Fruit fly (Drosophila melanogaster) whole organism, wandering third instar larva: ENCODE results near the gene CG14866.

Experiments
- Abd-B ChIP-seq: fragments of >200 bp; optimal IDR thresholded peaks from 2 replicates; lab custom pipeline; 2017; ENCODE audit warnings: missing biosample characterization, missing genetic modification characterization
- CG32264 ChIP-seq: fragments of 200-800 bp; sonication (Bioruptor generic); optimal IDR thresholded peaks from 2 replicates; lab custom pipeline; 2016; ENCODE audit warnings: missing biosample characterization, missing genetic modification characterization
- CG9705 ChIP-seq: fragments of 200-800 bp; sonication (Bioruptor generic); optimal IDR thresholded peaks from 2 replicates; lab custom pipeline; 2018; ENCODE audit warnings: missing biosample characterization, mild to moderate bottlenecking, missing genetic modification characterization
- CrebA ChIP-seq: fragments of 200-800 bp; sonication (Bioruptor generic); optimal IDR thresholded peaks from 2 replicates; lab custom pipeline; 2016; ENCODE audit warnings: missing biosample characterization, mild to moderate bottlenecking, missing genetic modification characterization, borderline replicate concordance
- Dfd ChIP-seq: fragments of >200 bp; optimal IDR thresholded peaks from 2 replicates; lab custom pipeline; 2017; ENCODE audit warnings: missing biosample characterization, missing genetic modification characterization
- Dif ChIP-seq: fragments of 200-275, 200-300 bp; sonication (Bioruptor generic); optimal IDR thresholded peaks from 2 replicates; lab custom pipeline; 2018; ENCODE audit warnings: missing biosample characterization, missing genetic modification characterization; ENCODE audit not compliant: partially characterized antibody
- GATAd ChIP-seq: sonication (Bioruptor generic); optimal IDR thresholded peaks from 2 replicates; lab custom pipeline; 2016; ENCODE audit warnings: missing biosample characterization, missing genetic modification characterization
- HLH106 ChIP-seq: fragments of 200-800 bp; optimal IDR thresholded peaks from 3 replicates; lab custom pipeline; 2019; ENCODE audit warnings: missing biosample characterization, mild to moderate bottlenecking, missing genetic modification characterization, moderate library complexity
- Hnf4 ChIP-seq: fragments of 200-800 bp; sonication (Bioruptor generic); optimal IDR thresholded peaks from 2 replicates; lab custom pipeline; 2016; ENCODE audit warnings: missing biosample characterization, mild to moderate bottlenecking, missing genetic modification characterization
- Hr78 ChIP-seq: fragments of >200 bp; optimal IDR thresholded peaks from 2 replicates; lab custom pipeline; 2017; ENCODE audit warnings: missing biosample characterization, missing genetic modification characterization
- Hr83 ChIP-seq: fragments of 200-300 bp; sonication (Bioruptor generic); optimal IDR thresholded peaks from 2 replicates; lab custom pipeline; 2016; ENCODE audit warnings: missing biosample characterization, mild to moderate bottlenecking, missing genetic modification characterization, moderate library complexity; ENCODE audit not compliant: poor library complexity, severe bottlenecking
- Mio ChIP-seq: sonication (Bioruptor generic); optimal IDR thresholded peaks from 2 replicates; lab custom pipeline; 2016; ENCODE audit warnings: missing biosample characterization, missing genetic modification characterization
- Myc ChIP-seq: fragments of >200 bp; optimal IDR thresholded peaks from 2 replicates; lab custom pipeline; 2017
- OdsH ChIP-seq: fragments of 200-800 bp; sonication (Bioruptor generic); optimal IDR thresholded peaks from 2 replicates; lab custom pipeline; 2016; ENCODE audit warnings: missing biosample characterization, mild to moderate bottlenecking, missing genetic modification characterization
- Rel ChIP-seq, 2 experiments: fragments of 200-800 bp; sonication (Bioruptor generic) in 1 of 2; optimal IDR thresholded peaks; 2 replicates in 1 of 2; 3 replicates in 1 of 2; lab custom pipeline; 2016 to 2019; ENCODE audit warnings: mild to moderate bottlenecking in 2 of 2, missing biosample characterization in 2 of 2, missing genetic modification characterization in 2 of 2, moderate library complexity in 1 of 2
- Sp1 ChIP-seq: fragments of 200-800 bp; sonication (Bioruptor generic); optimal IDR thresholded peaks from 3 replicates; lab custom pipeline; 2019; ENCODE audit warnings: missing biosample characterization, mild to moderate bottlenecking, missing genetic modification characterization, moderate library complexity
- Vsx2 ChIP-seq: fragments of 200-300, 225-300 bp; sonication (Bioruptor generic); optimal IDR thresholded peaks from 2 replicates; lab custom pipeline; 2018; ENCODE audit warnings: missing biosample characterization, missing genetic modification characterization; ENCODE audit not compliant: partially characterized antibody
- br ChIP-seq: fragments of 200-800 bp; sonication (Bioruptor generic); optimal IDR thresholded peaks from 2 replicates; lab custom pipeline; 2016; ENCODE audit warnings: missing biosample characterization, missing genetic modification characterization
- brk ChIP-seq: fragments of 200-800 bp; sonication (Bioruptor generic); optimal IDR thresholded peaks from 2 replicates; lab custom pipeline; 2016; ENCODE audit warnings: missing biosample characterization, mild to moderate bottlenecking, missing genetic modification characterization
- dl ChIP-seq, 2 experiments: fragments of 175-275, 200-275 bp in 1 of 2; fragments of 200-275 bp in 1 of 2; sonication (Bioruptor generic); optimal IDR thresholded peaks; lab custom pipeline; 2018; ENCODE audit warnings: mild to moderate bottlenecking in 2 of 2, missing biosample characterization in 2 of 2, missing genetic modification characterization in 2 of 2, moderate library complexity in 2 of 2; ENCODE audit not compliant: partially characterized antibody in 2 of 2, insufficient read depth in 1 of 2
- dmrt93B ChIP-seq: fragments of 200-800 bp; sonication (Bioruptor generic); optimal IDR thresholded peaks from 2 replicates; lab custom pipeline; 2018; ENCODE audit warnings: missing biosample characterization, mild to moderate bottlenecking, missing genetic modification characterization
- dsf ChIP-seq: sonication (Bioruptor generic); optimal IDR thresholded peaks from 2 replicates; lab custom pipeline; 2016; ENCODE audit warnings: missing biosample characterization, missing genetic modification characterization, borderline replicate concordance
- ey ChIP-seq: fragments of 200-800 bp; sonication (Bioruptor generic); optimal IDR thresholded peaks from 2 replicates; lab custom pipeline; 2016; ENCODE audit warnings: missing biosample characterization, missing genetic modification characterization
- foxo ChIP-seq, 2 experiments: fragments of 200-800 bp; sonication (Bioruptor generic); optimal IDR thresholded peaks; 2 replicates in 1 of 2; 3 replicates in 1 of 2; lab custom pipeline; 2016 to 2017; ENCODE audit warnings: missing biosample characterization in 2 of 2, missing genetic modification characterization in 2 of 2
- fru ChIP-seq: fragments of 200-800 bp; sonication (Bioruptor generic); optimal IDR thresholded peaks from 3 replicates; lab custom pipeline; 2016; ENCODE audit warnings: missing biosample characterization, mild to moderate bottlenecking, missing genetic modification characterization
- h ChIP-seq: fragments of 200-800 bp; sonication (Bioruptor generic); optimal IDR thresholded peaks from 3 replicates; lab custom pipeline; 2016; ENCODE audit warnings: missing biosample characterization, mild to moderate bottlenecking, missing genetic modification characterization
- jim ChIP-seq: fragments of 175-275, 200-325 bp; sonication (Bioruptor generic); optimal IDR thresholded peaks from 2 replicates; lab custom pipeline; 2016; ENCODE audit warnings: missing biosample characterization, mild to moderate bottlenecking, missing genetic modification characterization
- lola ChIP-seq: fragments of >200 bp; optimal IDR thresholded peaks from 2 replicates; lab custom pipeline; 2017; ENCODE audit warnings: missing biosample characterization, missing genetic modification characterization
- pan ChIP-seq: fragments of >200 bp; optimal IDR thresholded peaks from 2 replicates; lab custom pipeline; 2017
- psq ChIP-seq: fragments of 200-800 bp; sonication (Bioruptor generic); optimal IDR thresholded peaks from 3 replicates; lab custom pipeline; 2017; ENCODE audit warnings: missing biosample characterization, mild to moderate bottlenecking, missing genetic modification characterization, moderate library complexity
- rgr ChIP-seq: fragments of 200-800 bp; sonication (Bioruptor generic); optimal IDR thresholded peaks from 3 replicates; lab custom pipeline; 2016; ENCODE audit warnings: missing biosample characterization, mild to moderate bottlenecking, missing genetic modification characterization
- sage ChIP-seq: fragments of 200-800 bp; sonication (Bioruptor generic); optimal IDR thresholded peaks from 2 replicates; lab custom pipeline; 2016; ENCODE audit warnings: missing biosample characterization, mild to moderate bottlenecking, missing genetic modification characterization
- sv ChIP-seq: fragments of 200-800 bp; sonication (Bioruptor generic); optimal IDR thresholded peaks from 3 replicates; lab custom pipeline; 2016; ENCODE audit warnings: missing biosample characterization, missing genetic modification characterization
- tai ChIP-seq: sonication (Bioruptor generic); optimal IDR thresholded peaks from 2 replicates; lab custom pipeline; 2016; ENCODE audit warnings: missing biosample characterization, missing genetic modification characterization
- usp ChIP-seq: fragments of >200 bp; optimal IDR thresholded peaks from 2 replicates; lab custom pipeline; 2017; ENCODE audit warnings: missing biosample characterization, missing genetic modification characterization
- woc ChIP-seq: sonication (Bioruptor generic); optimal IDR thresholded peaks from 2 replicates; lab custom pipeline; 2016; ENCODE audit warnings: missing biosample characterization, mild to moderate bottlenecking, missing genetic modification characterization

The CG14866 gene

DNA sequence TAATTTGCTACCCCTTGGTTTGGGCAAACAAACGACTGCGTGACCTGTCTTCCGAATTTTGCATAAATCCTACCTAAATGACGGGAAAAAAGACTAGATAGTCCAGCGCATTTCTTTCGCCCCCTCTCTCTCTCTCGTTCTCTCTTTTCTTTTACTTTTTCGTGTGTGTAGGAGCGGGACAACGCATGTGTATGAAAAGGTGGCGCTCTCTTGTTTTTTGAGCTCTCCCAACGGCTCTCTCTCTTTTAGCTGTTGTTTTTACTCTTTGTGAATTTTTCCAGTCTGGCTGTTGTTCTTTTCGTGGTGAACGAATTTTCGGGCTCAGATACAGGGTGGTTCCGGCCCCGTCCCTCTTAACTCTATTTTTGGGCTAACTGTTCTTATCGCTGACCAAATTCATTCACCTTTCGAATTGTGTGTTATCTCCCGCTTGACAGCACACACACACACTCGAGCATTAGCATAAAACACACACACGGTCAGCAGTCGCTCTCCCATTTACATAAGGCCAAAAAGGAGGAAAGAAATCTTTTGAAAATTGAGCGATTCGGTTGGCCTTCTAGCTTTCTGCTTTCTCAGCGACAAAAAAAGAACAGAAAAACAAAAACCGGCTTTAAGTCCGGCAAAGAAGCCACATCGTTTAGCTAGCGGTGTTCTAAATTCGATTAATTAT is 24.6 kb upstream of the CG14866 start:
- TF ChIP-seq h (GFP tag; lab: Kevin White, UChicago) = peak; percentile 24
- peak; percentile 70 for TF ChIP-seq Vsx2 (GFP tag; lab: Kevin White, UChicago)
- peak; percentile 90 for TF ChIP-seq Dif (GFP tag; lab: Kevin White, UChicago)
- TF ChIP-seq lola (GFP tag; lab: Kevin White, UChicago) = no peak
- TF ChIP-seq rgr (GFP tag; lab: Kevin White, UChicago) = peak; percentile 8
- no peak for TF ChIP-seq HLH106 (tag; lab: Kevin White, UChicago)
- no peak for TF ChIP-seq CG32264 (GFP tag; lab: Kevin White, UChicago)
- TF ChIP-seq fru = no peak
- no peak for TF ChIP-seq Mio
- no peak for TF ChIP-seq foxo (GFP tag; optimal IDR thresholded peaks at IDR 0.05; lab: Kevin White, UChicago)
- no peak for TF ChIP-seq Myc (lab: Kevin White, UChicago)
- TF ChIP-seq Sp1 (GFP tag; lab: Kevin White, UChicago) = peak; percentile 34
- no peak for TF ChIP-seq GATAd (GFP tag; lab: Kevin White, UChicago)
- TF ChIP-seq tai (GFP tag; lab: Kevin White, UChicago) = no peak
- no peak for TF ChIP-seq pan (lab: Kevin White, UChicago)
- TF ChIP-seq Abd-B (GFP tag; lab: Kevin White, UChicago) = no peak
- TF ChIP-seq OdsH = peak; percentile 32
- no peak for TF ChIP-seq Hr83 (GFP tag; lab: Kevin White, UChicago)
- TF ChIP-seq usp (GFP tag; lab: Kevin White, UChicago) = no peak
- TF ChIP-seq dmrt93B (GFP tag; lab: Kevin White, UChicago) = no peak
- peak; percentile 64 for TF ChIP-seq psq (GFP tag; lab: Kevin White, UChicago)
- TF ChIP-seq jim (GFP tag; lab: Kevin White, UChicago) = no peak
- no peak for TF ChIP-seq sv (GFP tag; lab: Kevin White, UChicago)
- peak; percentile 86 to 92 for TF ChIP-seq dl (GFP tag; optimal IDR thresholded peaks at IDR 0.05; lab: Kevin White, UChicago; ENCODE audit: insufficient read depth in 1 of 2, partially characterized antibody in 2 of 2)
- TF ChIP-seq brk (GFP tag; lab: Kevin White, UChicago) = no peak

DNA sequence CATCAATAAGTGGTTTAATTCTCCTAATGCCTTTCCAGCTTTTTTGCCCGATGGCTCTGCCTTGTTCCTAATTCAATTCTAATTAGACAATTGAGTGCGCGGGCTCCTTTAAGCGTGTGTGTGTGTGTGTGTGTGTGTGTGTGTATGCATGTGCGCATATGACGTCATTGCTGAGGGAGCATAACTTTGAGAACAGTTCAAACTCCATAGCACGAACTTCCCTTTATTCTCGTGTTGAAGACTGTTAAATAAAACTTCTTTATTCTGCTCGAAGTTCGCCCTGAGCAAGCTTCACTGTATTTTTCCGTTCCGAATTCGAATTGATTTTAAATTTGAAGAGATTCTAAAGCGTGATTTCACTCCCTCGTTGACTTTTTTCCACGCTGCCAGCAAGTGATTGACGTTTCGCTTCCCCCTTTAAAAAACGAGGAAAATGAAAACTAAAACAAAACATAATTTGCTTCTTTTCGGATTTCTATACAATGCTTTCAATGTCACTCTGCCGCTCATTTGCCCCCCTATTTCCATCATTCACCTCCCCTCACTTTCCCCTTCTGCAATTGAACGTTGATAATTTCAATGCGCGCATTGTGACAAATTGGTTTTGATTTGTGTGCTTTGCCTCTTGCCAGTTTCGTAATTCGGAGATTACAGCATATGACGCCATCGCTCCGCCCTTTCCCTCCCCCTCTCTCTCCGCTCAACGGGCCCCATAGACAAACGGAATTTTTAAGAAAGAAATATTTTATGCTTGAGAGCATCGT is 23.8 kb upstream of the CG14866 start:
- TF ChIP-seq Dfd (GFP tag; lab: Kevin White, UChicago) = peak; percentile 94
- peak in 1 of 2 experiments; percentile 40 for TF ChIP-seq foxo (GFP tag; optimal IDR thresholded peaks at IDR 0.05; lab: Kevin White, UChicago)
- no peak for TF ChIP-seq Hnf4 (GFP tag; lab: Kevin White, UChicago)
- TF ChIP-seq Vsx2 (GFP tag; lab: Kevin White, UChicago) = no peak
- no peak for TF ChIP-seq dmrt93B (GFP tag; lab: Kevin White, UChicago)

DNA sequence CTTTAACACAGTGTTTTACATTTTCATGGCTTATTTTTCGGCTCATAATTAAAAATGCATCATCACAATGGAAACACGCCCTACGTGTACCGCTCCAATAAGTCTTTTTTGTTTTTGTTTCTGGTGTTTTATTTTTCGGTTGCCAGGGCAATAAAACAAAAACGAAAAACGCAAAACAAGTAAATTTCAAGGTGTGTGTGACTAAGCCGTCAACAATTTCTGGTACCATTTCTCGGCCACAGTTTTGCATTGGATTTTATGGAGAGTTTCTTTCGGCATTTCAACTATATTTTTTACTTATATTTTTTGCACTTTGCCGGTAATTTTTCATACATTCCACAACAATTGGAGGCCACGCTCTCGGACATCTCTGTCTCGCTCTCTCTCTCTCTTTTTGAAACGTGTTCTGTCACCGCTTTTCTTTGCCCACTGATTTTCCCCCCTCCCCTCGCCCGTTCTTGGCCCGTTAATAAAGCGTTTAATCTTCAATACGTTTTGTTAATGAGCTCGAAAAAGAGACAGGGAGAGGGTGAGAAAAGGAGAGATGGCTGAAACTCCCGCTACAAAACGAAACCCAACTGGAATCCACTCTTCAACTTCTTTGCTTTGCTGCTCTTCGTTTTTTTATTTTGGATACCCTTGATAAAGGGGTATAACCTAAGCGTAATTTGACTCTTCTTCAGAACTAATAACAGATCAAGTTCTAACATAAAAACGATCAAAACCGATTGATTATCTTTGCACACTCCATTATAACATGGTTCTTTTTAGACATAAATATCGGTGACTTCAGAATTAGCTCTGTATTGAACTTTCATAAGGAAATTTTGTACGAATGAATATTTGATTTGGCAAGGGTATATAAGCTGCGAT is 23.0 kb upstream of the CG14866 start:
- TF ChIP-seq brk (GFP tag; lab: Kevin White, UChicago) = no peak
- TF ChIP-seq tai (GFP tag; lab: Kevin White, UChicago) = no peak
- TF ChIP-seq Sp1 (GFP tag; lab: Kevin White, UChicago) = peak; percentile 58
- no peak for TF ChIP-seq pan (lab: Kevin White, UChicago)
- peak; percentile 27 for TF ChIP-seq HLH106 (tag; lab: Kevin White, UChicago)
- no peak for TF ChIP-seq sage
- no peak for TF ChIP-seq dl (GFP tag; optimal IDR thresholded peaks at IDR 0.05; lab: Kevin White, UChicago; ENCODE audit: insufficient read depth in 1 of 2, partially characterized antibody in 2 of 2)
- TF ChIP-seq CG9705 = no peak
- no peak for TF ChIP-seq CrebA (GFP tag; lab: Kevin White, UChicago)
- TF ChIP-seq fru = peak; percentile 45
- no peak for TF ChIP-seq usp (GFP tag; lab: Kevin White, UChicago)
- no peak for TF ChIP-seq Hnf4 (GFP tag; lab: Kevin White, UChicago)
- TF ChIP-seq OdsH = peak; percentile 56
- TF ChIP-seq GATAd (GFP tag; lab: Kevin White, UChicago) = no peak
- TF ChIP-seq dsf (GFP tag; lab: Kevin White, UChicago) = no peak
- no peak for TF ChIP-seq Abd-B (GFP tag; lab: Kevin White, UChicago)
- TF ChIP-seq Hr83 (GFP tag; lab: Kevin White, UChicago) = no peak
- TF ChIP-seq psq (GFP tag; lab: Kevin White, UChicago) = peak; percentile 75
- peak; percentile 85 for TF ChIP-seq woc
- TF ChIP-seq lola (GFP tag; lab: Kevin White, UChicago) = no peak
- TF ChIP-seq rgr (GFP tag; lab: Kevin White, UChicago) = no peak
- TF ChIP-seq sv (GFP tag; lab: Kevin White, UChicago) = no peak
- TF ChIP-seq CG32264 (GFP tag; lab: Kevin White, UChicago) = no peak
- TF ChIP-seq Mio = no peak
- TF ChIP-seq dmrt93B (GFP tag; lab: Kevin White, UChicago) = no peak
- TF ChIP-seq Hr78 (GFP tag; lab: Kevin White, UChicago) = no peak
- TF ChIP-seq foxo (GFP tag; optimal IDR thresholded peaks at IDR 0.05; lab: Kevin White, UChicago) = peak in 1 of 2 experiments; percentile 55
- no peak for TF ChIP-seq Vsx2 (GFP tag; lab: Kevin White, UChicago)
- peak; percentile 30 for TF ChIP-seq br (GFP tag; lab: Kevin White, UChicago)
- TF ChIP-seq Rel (GFP tag; optimal IDR thresholded peaks at IDR 0.05; lab: Kevin White, UChicago) = peak; percentile 13
- TF ChIP-seq Rel (tag; optimal IDR thresholded peaks at IDR 0.05; lab: Kevin White, UChicago) = no peak
- peak; percentile 52 for TF ChIP-seq ey (GFP tag; lab: Kevin White, UChicago)
- TF ChIP-seq jim (GFP tag; lab: Kevin White, UChicago) = peak; percentile 65
